Worm (Caenorhabditis elegans): Measurements from ENCODE around the gene htp-1.

ce11 chrIV:5409112-5409511 is 17.8 kb upstream of the htp-1 start:
- TF ChIP-seq W03F9.2 (tag; optimal IDR thresholded peaks at IDR 0.05) (no peak), dao-5 (tag; optimal IDR thresholded peaks at IDR 0.05) (no peak)
